Fruit fly (Drosophila melanogaster): ENCODE data around the gene Myc.

- TF ChIP-seq Met (GFP tag; optimal IDR thresholded peaks at IDR 0.05), result no peak
- TF ChIP-seq fd85E (GFP tag; optimal IDR thresholded peaks at IDR 0.05), result no peak
- TF ChIP-seq CG3919 (GFP tag; optimal IDR thresholded peaks at IDR 0.05), result no peak
- TF ChIP-seq CG10631 (GFP tag; optimal IDR thresholded peaks at IDR 0.05), result no peak
- no peak for TF ChIP-seq Lpt (GFP tag; optimal IDR thresholded peaks at IDR 0.05)
- no peak for TF ChIP-seq OdsH (GFP tag; optimal IDR thresholded peaks at IDR 0.05)
- TF ChIP-seq spab (GFP tag; optimal IDR thresholded peaks at IDR 0.05), result no peak
Observed at dm6 chrX:3394144-3394543, 21.2 kb downstream of the Myc start.

Data from whole organism, prepupa.